Fruit fly (Drosophila melanogaster): ENCODE results near the gene glo.

DNA sequence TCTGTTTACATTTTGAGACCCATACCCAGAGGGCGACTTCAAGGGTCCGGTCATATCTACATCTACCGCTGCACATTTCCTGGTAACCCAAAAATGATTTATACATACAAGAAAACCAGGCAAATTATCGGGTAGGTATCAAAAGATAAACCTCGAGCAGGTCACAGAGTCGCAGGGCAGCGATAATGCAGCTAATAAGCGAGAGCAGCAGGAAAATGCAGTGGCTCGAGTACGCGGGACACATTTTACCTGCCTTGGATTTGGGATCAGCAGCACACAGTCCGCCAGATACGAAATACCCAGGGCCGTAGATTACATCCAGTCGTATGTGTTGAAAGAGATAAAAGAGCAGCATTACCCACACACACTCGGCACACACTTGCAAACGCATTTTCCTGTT, 44.0 kb downstream of the glo start:
- TF ChIP-seq psq (optimal IDR thresholded peaks at IDR 0.05) = no peak
- TF ChIP-seq ttk (optimal IDR thresholded peaks at IDR 0.05) = no peak

Measured in Kc167 (cell line).